Worm (Caenorhabditis elegans) whole organism, early embryonic: Measurements from ENCODE around the gene rev-3.

Experiments
- B0310.2 ChIP-seq: sonication (generic microtip); optimal IDR thresholded peaks from 2 replicates; lab custom pipeline; 2016; ENCODE audit warnings: mild to moderate bottlenecking, missing genetic modification characterization, missing compliant biosample characterization
- F13C5.2 ChIP-seq: sonication (generic microtip); optimal IDR thresholded peaks from 2 replicates; lab custom pipeline; 2017; ENCODE audit warnings: mild to moderate bottlenecking, missing genetic modification characterization, inconsistent platforms, missing compliant biosample characterization
- aly-1 ChIP-seq: sonication (generic microtip); optimal IDR thresholded peaks from 2 replicates; lab custom pipeline; 2016; ENCODE audit warnings: missing genetic modification characterization, missing compliant biosample characterization
- ama-1 ChIP-seq: fragments of 150-350 bp; optimal IDR thresholded peaks from 2 replicates; lab custom pipeline; 2014
- ceh-13 ChIP-seq: fragments of 200-800 bp; sonication (Bioruptor generic); optimal IDR thresholded peaks from 2 replicates; lab custom pipeline; 2018; ENCODE audit warnings: mild to moderate bottlenecking, missing genetic modification characterization, missing compliant biosample characterization
- ceh-36 ChIP-seq: sonication (generic microtip); optimal IDR thresholded peaks from 2 replicates; lab custom pipeline; 2016; ENCODE audit warnings: missing genetic modification characterization, inconsistent platforms, missing compliant biosample characterization
- ets-7 ChIP-seq: sonication (generic microtip); optimal IDR thresholded peaks from 2 replicates; lab custom pipeline; 2016; ENCODE audit warnings: missing genotype, missing genetic modification characterization, missing compliant biosample characterization
- flt-1 ChIP-seq: fragments of 200-800 bp; sonication (Bioruptor generic); IDR thresholded peaks from 2 replicates; pipeline ENCODE4 v1.3.6; 2022; ENCODE audit warnings: missing genetic modification characterization, missing compliant biosample characterization
- hmbx-1 ChIP-seq: sonication (generic microtip); optimal IDR thresholded peaks from 2 replicates; lab custom pipeline; 2016; ENCODE audit warnings: mild to moderate bottlenecking, missing genetic modification characterization, missing compliant biosample characterization
- hmg-4 ChIP-seq: fragments of 200-800 bp; sonication (Bioruptor generic); optimal IDR thresholded peaks from 2 replicates; lab custom pipeline; 2018; ENCODE audit warnings: mild to moderate bottlenecking, missing genetic modification characterization, missing compliant biosample characterization
- hnd-1 ChIP-seq: sonication (generic microtip); optimal IDR thresholded peaks from 2 replicates; lab custom pipeline; 2016; ENCODE audit warnings: missing genetic modification characterization, missing compliant biosample characterization
- pes-1 ChIP-seq: fragments of 200-800 bp; sonication (Bioruptor generic); IDR thresholded peaks from 2 replicates; pipeline ENCODE4 v1.3.6; 2022; ENCODE audit warnings: missing genetic modification reagents, missing genetic modification characterization, missing compliant biosample characterization
- scrt-1 ChIP-seq: fragments of 200-800 bp; sonication (Bioruptor generic); IDR thresholded peaks from 2 replicates; pipeline ENCODE4 v1.3.6; 2022; ENCODE audit warnings: missing genetic modification characterization, missing compliant biosample characterization
- sea-1 ChIP-seq: fragments of 200-800 bp; sonication (Bioruptor generic); conservative IDR thresholded peaks from 2 replicates; pipeline ENCODE4 v1.3.6; 2022; ENCODE audit warnings: missing genetic modification characterization, missing compliant biosample characterization
- tbx-11 ChIP-seq: fragments of 200-800 bp; sonication (Bioruptor generic); IDR thresholded peaks from 2 replicates; pipeline ENCODE4 v1.3.6; 2022; ENCODE audit warnings: missing genetic modification characterization, missing compliant biosample characterization
- tbx-37 ChIP-seq: fragments of 200-800 bp; sonication (Bioruptor generic); conservative IDR thresholded peaks from 2 replicates; pipeline ENCODE4 v1.3.6; 2022; ENCODE audit warnings: missing genetic modification reagents, missing genetic modification characterization, missing compliant biosample characterization
- tra-4 ChIP-seq: sonication (generic microtip); optimal IDR thresholded peaks from 2 replicates; lab custom pipeline; 2017; ENCODE audit warnings: missing genetic modification characterization, missing compliant biosample characterization

Gene rev-3

DNA sequence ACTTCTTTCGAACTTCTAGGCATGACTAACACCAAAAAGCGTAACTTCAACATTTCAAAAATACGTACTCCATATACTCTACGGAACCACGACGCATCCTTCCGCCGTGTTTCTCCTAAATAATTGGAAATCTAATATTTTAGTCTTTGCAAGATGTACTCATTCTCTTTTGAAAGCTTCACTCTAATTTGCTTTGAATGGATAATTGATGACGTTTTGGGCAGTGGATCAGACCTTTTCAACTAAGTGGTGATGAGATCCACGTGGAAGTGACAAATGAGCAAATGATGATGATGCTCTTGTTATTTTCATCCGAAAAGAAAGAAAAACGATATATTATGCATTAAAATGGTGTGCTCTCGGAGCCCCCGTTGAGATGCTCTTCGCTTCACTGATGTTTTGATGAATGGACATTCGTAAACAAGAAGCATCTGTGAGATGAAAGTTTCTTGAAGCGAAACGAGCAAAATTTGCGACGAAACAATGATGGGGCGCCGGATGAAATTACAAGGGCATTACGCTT, 34.1 kb upstream of the rev-3 start:
- TF ChIP-seq hmbx-1 (tag; lab: Kevin White, UChicago) (no peak), ama-1 (lab: Kevin White, UChicago) (no peak), hnd-1 (no peak), flt-1 (GFP tag; lab: Robert Waterston, UW) (no peak), scrt-1 (GFP tag; lab: Robert Waterston, UW) (no peak), pes-1 (no peak), tbx-11 (no peak), tbx-37 (GFP tag; lab: Robert Waterston, UW) (no peak), ets-7 (tag; lab: Kevin White, UChicago) (no peak), B0310.2 (tag; lab: Kevin White, UChicago) (no peak), hmg-4 (no peak), sea-1 (GFP tag; lab: Robert Waterston, UW) (no peak), ceh-13 (no peak)

DNA sequence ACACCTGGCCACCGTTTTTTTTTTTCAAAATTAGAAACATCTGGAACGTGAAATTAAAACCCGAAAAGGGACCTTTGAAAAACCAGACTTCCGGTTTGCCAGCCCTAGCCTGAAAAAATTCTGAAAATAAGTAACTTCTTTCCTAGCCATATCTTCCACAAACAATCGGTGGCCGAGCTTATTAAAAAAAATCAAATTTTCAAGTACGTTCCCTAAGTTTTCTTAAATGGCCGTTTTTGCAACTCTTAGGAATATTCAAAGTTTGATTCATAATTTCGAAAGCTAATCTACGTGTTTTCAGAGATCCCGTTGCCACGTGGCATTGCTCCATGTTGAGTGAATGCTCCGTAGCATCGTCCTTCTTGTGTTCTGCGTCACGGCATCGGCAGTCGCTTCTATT, 33.2 kb upstream of the rev-3 start, which contains the start of gene R12B2.8:
R12B2.8 (plus strand) TSS at position 301 of the 400 bp plus-strand sequence.
- TF ChIP-seq F13C5.2 (tag; lab: Kevin White, UChicago) (no peak), ceh-36 (no peak), hmg-4 (no peak), sea-1 (GFP tag; lab: Robert Waterston, UW) (no peak), tra-4 (tag; lab: Kevin White, UChicago) (no peak), hnd-1 (no peak), tbx-11 (no peak), pes-1 (no peak), tbx-37 (GFP tag; lab: Robert Waterston, UW) (no peak), ceh-13 (no peak), scrt-1 (GFP tag; lab: Robert Waterston, UW) (no peak), aly-1 (tag; lab: Kevin White, UChicago) (no peak), ama-1 (lab: Kevin White, UChicago) (no peak), flt-1 (GFP tag; lab: Robert Waterston, UW) (no peak)

DNA sequence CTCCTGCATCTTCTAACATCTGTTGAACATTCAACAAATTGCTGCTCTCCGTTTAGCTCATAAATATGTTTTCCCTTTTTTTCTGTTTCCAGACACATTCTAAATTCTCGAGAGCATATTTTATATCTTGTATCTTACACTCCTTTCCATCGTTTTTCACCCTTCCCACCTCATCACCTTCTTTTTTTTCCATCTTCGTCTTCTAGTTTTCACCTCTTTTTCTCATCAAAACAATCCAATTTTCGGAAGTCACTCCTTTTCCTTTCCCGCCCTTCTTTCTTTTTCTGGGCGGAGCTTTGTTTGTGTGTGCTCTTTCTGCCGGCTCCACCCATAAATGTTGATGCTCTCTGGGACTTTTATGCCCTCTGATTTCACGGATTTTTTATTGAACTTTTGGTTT, 32.4 kb upstream of the rev-3 start:
- TF ChIP-seq B0310.2 (tag; lab: Kevin White, UChicago) (no peak), tra-4 (tag; lab: Kevin White, UChicago) (no peak), ama-1 (lab: Kevin White, UChicago) (no peak), tbx-37 (GFP tag; lab: Robert Waterston, UW) (no peak), ceh-13 (no peak), flt-1 (GFP tag; lab: Robert Waterston, UW) (no peak), aly-1 (tag; lab: Kevin White, UChicago) (no peak)

DNA sequence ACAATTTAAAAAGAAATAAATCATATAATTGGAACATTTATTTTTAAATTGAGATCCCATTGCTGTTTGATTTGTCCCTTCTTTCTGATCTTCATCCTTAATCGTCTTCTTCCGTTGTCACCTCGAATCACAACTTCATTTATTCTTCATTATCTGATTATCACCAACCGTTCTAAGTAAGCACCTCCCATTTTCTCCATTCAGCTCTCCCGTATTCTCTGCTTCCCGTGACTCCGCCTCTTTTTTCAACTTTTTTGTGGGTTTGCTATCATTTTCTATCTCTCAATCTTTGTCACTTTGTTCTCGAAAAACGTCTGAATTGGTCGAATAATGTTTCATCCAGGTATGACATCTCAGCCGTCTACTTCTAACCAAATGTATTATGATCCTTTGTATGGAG, 25.5 kb upstream of the rev-3 start, which contains the start of gene sma-4:
sma-4 (plus strand) TSS at position 301 of the 400 bp plus-strand sequence.
- TF ChIP-seq hnd-1, result no peak
- no peak for TF ChIP-seq tbx-37 (GFP tag; lab: Robert Waterston, UW)
- no peak for TF ChIP-seq ceh-13
- no peak for TF ChIP-seq pes-1
- TF ChIP-seq hmbx-1 (tag; lab: Kevin White, UChicago), result no peak
- TF ChIP-seq scrt-1 (GFP tag; lab: Robert Waterston, UW), result no peak
- no peak for TF ChIP-seq flt-1 (GFP tag; lab: Robert Waterston, UW)

DNA sequence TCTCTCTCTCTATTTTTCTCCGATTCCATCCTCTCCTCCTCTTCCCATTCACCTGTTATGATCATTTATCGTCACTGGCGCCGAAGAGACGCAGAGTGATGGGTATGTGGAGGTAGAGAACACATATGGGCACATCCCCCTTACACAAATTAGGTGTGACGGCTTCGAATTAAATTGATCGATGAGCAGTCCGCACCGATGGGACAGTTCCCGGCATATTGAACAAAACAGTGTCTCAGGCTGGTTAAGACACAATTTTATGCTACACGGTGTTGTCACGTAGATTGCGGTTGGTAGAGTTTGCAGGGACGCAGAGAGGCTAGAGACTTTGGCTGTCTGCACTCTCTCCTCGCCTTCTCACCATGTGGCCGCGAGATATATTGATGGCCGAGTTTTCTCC, 24.3 kb upstream of the rev-3 start, which contains the start of gene R12B2.7:
R12B2.7 (plus strand) TSS at position 247 of the 400 bp plus-strand sequence.
- TF ChIP-seq ets-7 (tag; lab: Kevin White, UChicago) (no peak), ceh-13 (no peak), sea-1 (GFP tag; lab: Robert Waterston, UW) (no peak), hnd-1 (no peak), ama-1 (lab: Kevin White, UChicago) (no peak), flt-1 (GFP tag; lab: Robert Waterston, UW) (no peak), pes-1 (no peak), tra-4 (tag; lab: Kevin White, UChicago) (no peak), B0310.2 (tag; lab: Kevin White, UChicago) (no peak), aly-1 (tag; lab: Kevin White, UChicago) (no peak), tbx-37 (GFP tag; lab: Robert Waterston, UW) (no peak), F13C5.2 (tag; lab: Kevin White, UChicago) (no peak), hmbx-1 (tag; lab: Kevin White, UChicago) (no peak), ceh-36 (no peak), tbx-11 (no peak), scrt-1 (GFP tag; lab: Robert Waterston, UW) (no peak), hmg-4 (no peak)

DNA sequence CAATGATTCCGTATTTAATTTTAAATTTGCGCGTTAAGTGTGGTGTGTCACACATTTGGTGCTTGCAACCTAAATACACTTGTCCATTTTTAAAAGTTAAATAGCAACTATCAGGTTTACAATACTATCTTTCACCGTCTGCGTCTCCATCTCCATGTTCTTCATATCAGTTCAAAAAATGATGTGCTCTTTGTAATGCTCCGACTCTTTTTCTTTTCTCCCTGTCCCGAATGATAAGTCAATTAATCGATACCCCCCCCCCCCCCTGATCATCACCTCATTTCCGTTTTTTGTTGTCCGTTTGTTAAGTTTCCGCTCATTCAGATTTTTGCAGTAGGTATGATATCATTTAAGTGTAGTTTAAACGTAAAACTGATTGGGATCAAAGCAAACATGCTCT, 23.6 kb upstream of the rev-3 start:
- TF ChIP-seq pes-1 (no peak), ets-7 (tag; lab: Kevin White, UChicago) (no peak), B0310.2 (tag; lab: Kevin White, UChicago) (no peak), tra-4 (tag; lab: Kevin White, UChicago) (no peak), F13C5.2 (tag; lab: Kevin White, UChicago) (no peak), sea-1 (GFP tag; lab: Robert Waterston, UW) (no peak), aly-1 (tag; lab: Kevin White, UChicago) (no peak), tbx-37 (GFP tag; lab: Robert Waterston, UW) (no peak)

DNA sequence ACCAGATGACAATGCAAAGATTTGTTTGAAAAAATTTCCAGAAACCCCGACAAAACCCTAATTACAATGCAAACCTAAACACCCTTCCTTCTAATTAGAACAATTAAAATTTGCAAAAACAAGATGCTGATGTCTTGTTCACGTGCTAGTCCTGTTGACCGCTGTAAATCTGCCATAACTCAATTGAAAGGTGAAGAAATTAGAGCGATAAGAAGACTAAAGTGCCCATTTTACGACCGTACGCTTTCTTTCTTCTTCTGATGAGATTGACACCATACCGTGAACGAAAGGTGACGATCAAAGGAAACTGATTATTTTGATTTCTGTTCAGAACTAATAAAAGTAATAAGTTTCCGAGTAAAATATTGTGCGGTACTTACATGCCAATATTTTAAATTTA, 23.1 kb upstream of the rev-3 start:
- no peak for TF ChIP-seq tra-4 (tag; lab: Kevin White, UChicago)
- TF ChIP-seq pes-1, result no peak
- no peak for TF ChIP-seq tbx-11
- no peak for TF ChIP-seq aly-1 (tag; lab: Kevin White, UChicago)
- TF ChIP-seq F13C5.2 (tag; lab: Kevin White, UChicago), result no peak
- TF ChIP-seq ceh-13, result no peak
- no peak for TF ChIP-seq hmg-4
- TF ChIP-seq B0310.2 (tag; lab: Kevin White, UChicago), result no peak

DNA sequence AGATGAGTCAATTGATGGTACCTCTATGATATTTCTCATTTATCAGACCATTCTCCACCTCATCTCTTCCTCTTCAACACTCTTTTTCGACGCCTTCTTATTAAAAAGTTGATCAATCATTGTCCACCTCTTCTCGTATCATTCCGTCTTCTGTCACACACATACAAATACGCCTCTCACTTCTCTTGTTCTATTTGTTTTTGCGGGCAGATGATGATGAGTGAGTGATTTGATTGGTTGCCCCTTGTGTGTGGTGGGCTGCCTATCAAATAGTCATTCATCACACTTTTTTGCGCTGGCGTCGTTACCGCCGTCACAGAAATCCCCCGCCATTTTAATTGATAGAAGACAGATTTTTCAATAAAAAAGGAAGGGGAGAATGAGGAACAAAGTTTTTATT, 22.2 kb upstream of the rev-3 start:
- TF ChIP-seq scrt-1 (GFP tag; lab: Robert Waterston, UW), result no peak
- no peak for TF ChIP-seq tra-4 (tag; lab: Kevin White, UChicago)
- TF ChIP-seq F13C5.2 (tag; lab: Kevin White, UChicago), result no peak
- no peak for TF ChIP-seq B0310.2 (tag; lab: Kevin White, UChicago)
- TF ChIP-seq ama-1 (lab: Kevin White, UChicago), result no peak
- no peak for TF ChIP-seq hnd-1
- no peak for TF ChIP-seq aly-1 (tag; lab: Kevin White, UChicago)
- no peak for TF ChIP-seq tbx-11
- no peak for TF ChIP-seq hmg-4
- TF ChIP-seq flt-1 (GFP tag; lab: Robert Waterston, UW), result no peak
- TF ChIP-seq tbx-37 (GFP tag; lab: Robert Waterston, UW), result no peak
- TF ChIP-seq pes-1, result no peak
- no peak for TF ChIP-seq ets-7 (tag; lab: Kevin White, UChicago)
- TF ChIP-seq ceh-13, result no peak
- TF ChIP-seq sea-1 (GFP tag; lab: Robert Waterston, UW), result no peak
- no peak for TF ChIP-seq hmbx-1 (tag; lab: Kevin White, UChicago)
- no peak for TF ChIP-seq ceh-36
